Fruit fly (Drosophila melanogaster): ENCODE measurements around the gene Taf10.

DNA sequence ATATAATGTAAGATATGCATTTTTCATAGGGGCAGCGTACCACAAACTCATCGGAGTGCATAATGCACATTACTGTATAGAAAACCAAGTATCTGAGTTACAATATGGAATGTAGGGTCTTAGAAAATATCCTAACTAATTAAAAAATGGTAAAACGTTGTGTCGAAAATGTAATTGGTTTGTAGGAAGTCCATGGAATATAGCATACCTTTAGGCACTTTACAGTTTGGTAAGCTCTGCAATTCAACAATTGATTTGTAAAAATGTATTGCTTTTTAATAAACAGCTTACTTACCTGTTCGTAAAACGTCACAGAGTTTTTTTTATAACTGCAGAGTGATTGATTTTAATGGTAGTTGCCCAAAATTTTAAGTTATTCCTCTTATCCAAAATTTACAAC is 44.4 kb downstream of the Taf10 start, which contains the start of gene CG2964:
- TF ChIP-seq bab1 (GFP tag; optimal IDR thresholded peaks at IDR 0.05) = no peak
- TF ChIP-seq CG33017 (tag; optimal IDR thresholded peaks at IDR 0.05) = no peak
- TF ChIP-seq Crg-1 (GFP tag; optimal IDR thresholded peaks at IDR 0.05) = no peak
- TF ChIP-seq CG12768 (GFP tag; optimal IDR thresholded peaks at IDR 0.05) = no peak
- no peak for TF ChIP-seq Hr96 (GFP tag; optimal IDR thresholded peaks at IDR 0.05)
- no peak for TF ChIP-seq Mnt (GFP tag; optimal IDR thresholded peaks at IDR 0.05)
- no peak for TF ChIP-seq pad (GFP tag; optimal IDR thresholded peaks at IDR 0.05)
- TF ChIP-seq CG14711 (tag; optimal IDR thresholded peaks at IDR 0.05) = no peak
- TF ChIP-seq CG7045 (GFP tag; optimal IDR thresholded peaks at IDR 0.05) = no peak
- no peak for TF ChIP-seq cic (GFP tag; optimal IDR thresholded peaks at IDR 0.05)
- TF ChIP-seq CG7101 (tag; optimal IDR thresholded peaks at IDR 0.05) = no peak
- TF ChIP-seq CG5204 (GFP tag; optimal IDR thresholded peaks at IDR 0.05) = no peak

Data from whole organism, adult.